Worm (Caenorhabditis elegans) whole organism, late embryonic: ENCODE data around the gene srd-74.

Experiments used
- C08G9.2 ChIP-seq: sonication (generic microtip); optimal IDR thresholded peaks from 2 replicates; lab custom pipeline; 2016; ENCODE audit warnings: mild to moderate bottlenecking, missing genetic modification characterization, moderate library complexity, missing compliant biosample characterization
- C38D4.7 ChIP-seq: fragments of 200-800 bp; sonication (Bioruptor generic); optimal IDR thresholded peaks from 2 replicates; lab custom pipeline; 2018; ENCODE audit warnings: mild to moderate bottlenecking, missing genetic modification characterization, moderate library complexity, missing compliant biosample characterization
- F13H6.1 ChIP-seq: sonication (generic microtip); optimal IDR thresholded peaks from 2 replicates; lab custom pipeline; 2016; ENCODE audit warnings: missing genetic modification characterization, missing compliant biosample characterization
- K02D7.2 ChIP-seq: sonication (generic microtip); optimal IDR thresholded peaks from 2 replicates; lab custom pipeline; 2017; ENCODE audit warnings: mild to moderate bottlenecking, missing genetic modification characterization, missing compliant biosample characterization
- K09A11.1 ChIP-seq: sonication (generic microtip); optimal IDR thresholded peaks from 2 replicates; lab custom pipeline; 2017; ENCODE audit warnings: antibody characterized with exemption, mild to moderate bottlenecking, missing genetic modification characterization, missing compliant biosample characterization; ENCODE audit not compliant: insufficient read depth
- T23F11.4 ChIP-seq: fragments of 200-800 bp; sonication (Bioruptor generic); optimal IDR thresholded peaks from 2 replicates; lab custom pipeline; 2018; ENCODE audit warnings: mild to moderate bottlenecking, missing genetic modification characterization, missing compliant biosample characterization
- ceh-2 ChIP-seq: sonication (generic microtip); optimal IDR thresholded peaks from 2 replicates; lab custom pipeline; 2016; ENCODE audit warnings: missing genotype, missing genetic modification characterization, missing compliant biosample characterization
- ceh-24 ChIP-seq: sonication (generic microtip); optimal IDR thresholded peaks from 2 replicates; lab custom pipeline; 2016; ENCODE audit warnings: mild to moderate bottlenecking, missing genetic modification characterization, missing compliant biosample characterization
- ceh-48 ChIP-seq: sonication (generic microtip); optimal IDR thresholded peaks from 2 replicates; lab custom pipeline; 2016; ENCODE audit warnings: missing genetic modification characterization, inconsistent platforms, missing compliant biosample characterization
- ceh-9 ChIP-seq: sonication (generic microtip); optimal IDR thresholded peaks from 2 replicates; lab custom pipeline; 2016; ENCODE audit warnings: mild to moderate bottlenecking, missing genetic modification characterization, inconsistent platforms, missing compliant biosample characterization
- elt-2 ChIP-seq: sonication (generic microtip); optimal IDR thresholded peaks from 2 replicates; lab custom pipeline; 2016; ENCODE audit warnings: missing genetic modification reagents, missing genetic modification characterization, missing compliant biosample characterization
- eyg-1 ChIP-seq: sonication (generic microtip); optimal IDR thresholded peaks from 2 replicates; lab custom pipeline; 2016; ENCODE audit warnings: missing genotype, missing genetic modification characterization, missing compliant biosample characterization
- hlh-13 ChIP-seq: fragments of 200-800 bp; sonication (Bioruptor generic); optimal IDR thresholded peaks from 2 replicates; lab custom pipeline; 2018; ENCODE audit warnings: mild to moderate bottlenecking, missing genetic modification characterization, missing compliant biosample characterization
- hlh-30 ChIP-seq: sonication (generic microtip); optimal IDR thresholded peaks from 2 replicates; lab custom pipeline; 2017; ENCODE audit warnings: antibody characterized with exemption, missing genetic modification characterization, missing compliant biosample characterization; ENCODE audit not compliant: insufficient read depth
- hlh-6 ChIP-seq: sonication (generic microtip); optimal IDR thresholded peaks from 2 replicates; lab custom pipeline; 2016; ENCODE audit warnings: missing genotype, missing genetic modification characterization, missing compliant biosample characterization
- mec-3 ChIP-seq: sonication (generic microtip); optimal IDR thresholded peaks from 2 replicates; lab custom pipeline; 2016; ENCODE audit warnings: borderline replicate concordance, missing genetic modification characterization, missing compliant biosample characterization
- nfya-1 ChIP-seq: sonication (generic microtip); optimal IDR thresholded peaks from 2 replicates; lab custom pipeline; 2017; ENCODE audit warnings: missing genetic modification characterization, mild to moderate bottlenecking, missing compliant biosample characterization, antibody characterized with exemption, moderate library complexity
- nhr-11 ChIP-seq: fragments of 150-350 bp; optimal IDR thresholded peaks from 2 replicates; lab custom pipeline; 2014; ENCODE audit warnings: missing biosample characterization, missing genetic modification characterization
- npax-4 ChIP-seq: sonication (generic microtip); optimal IDR thresholded peaks from 2 replicates; lab custom pipeline; 2016; ENCODE audit warnings: missing genetic modification characterization, missing compliant biosample characterization
- odd-2 ChIP-seq: sonication (generic microtip); optimal IDR thresholded peaks from 2 replicates; lab custom pipeline; 2017; ENCODE audit warnings: antibody characterized with exemption, mild to moderate bottlenecking, missing genetic modification characterization, missing compliant biosample characterization
- pat-9 ChIP-seq: fragments of 200-800 bp; sonication (Bioruptor generic); optimal IDR thresholded peaks from 2 replicates; lab custom pipeline; 2018; ENCODE audit warnings: mild to moderate bottlenecking, missing genetic modification characterization, moderate library complexity, missing compliant biosample characterization
- pax-1 ChIP-seq: fragments of 150-350 bp; optimal IDR thresholded peaks from 2 replicates; lab custom pipeline; 2014; ENCODE audit warnings: missing biosample characterization, missing genetic modification characterization
- pha-4 ChIP-seq: fragments of 150-350 bp; optimal IDR thresholded peaks from 2 replicates; lab custom pipeline; 2018; ENCODE audit warnings: missing biosample characterization, missing genetic modification reagents, missing genetic modification characterization
- pqm-1 ChIP-seq: sonication (generic microtip); optimal IDR thresholded peaks from 2 replicates; lab custom pipeline; 2016; ENCODE audit warnings: missing genetic modification characterization, missing compliant biosample characterization
- rnt-1 ChIP-seq: sonication (generic microtip); optimal IDR thresholded peaks from 2 replicates; lab custom pipeline; 2016; ENCODE audit warnings: missing genetic modification characterization, missing compliant biosample characterization
- sdc-2 ChIP-seq: sonication (generic microtip); optimal IDR thresholded peaks from 2 replicates; lab custom pipeline; 2016; ENCODE audit warnings: missing genotype, missing genetic modification characterization, missing compliant biosample characterization
- sox-2 ChIP-seq: fragments of 200-800 bp; sonication (Bioruptor generic); IDR thresholded peaks from 2 replicates; pipeline ENCODE4 v1.3.6; 2022; ENCODE audit warnings: missing genetic modification reagents, missing genetic modification characterization, missing compliant biosample characterization
- tbx-2 ChIP-seq: sonication (generic microtip); optimal IDR thresholded peaks from 2 replicates; lab custom pipeline; 2016; ENCODE audit warnings: missing genetic modification characterization, missing compliant biosample characterization
- unc-3 ChIP-seq, 2 experiments: fragments of 200-800 bp in 1 of 2; sonication (Bioruptor generic) in 1 of 2; sonication (generic microtip) in 1 of 2; conservative IDR thresholded peaks in 1 of 2; optimal IDR thresholded peaks in 1 of 2; 2 replicates each; pipeline versions ENCODE4 v1.3.6 to Lab custom; 2016 to 2022; ENCODE audit warnings: missing compliant biosample characterization in 2 of 2, missing genetic modification characterization in 2 of 2, missing genetic modification reagents in 1 of 2
- unc-42 ChIP-seq: sonication (generic microtip); optimal IDR thresholded peaks from 2 replicates; lab custom pipeline; 2016; ENCODE audit warnings: missing genotype, missing genetic modification characterization, missing compliant biosample characterization
- unc-86 ChIP-seq: sonication (generic microtip); optimal IDR thresholded peaks from 2 replicates; lab custom pipeline; 2016; ENCODE audit warnings: missing genetic modification characterization, missing compliant biosample characterization
- ztf-16 ChIP-seq: sonication (generic microtip); optimal IDR thresholded peaks from 2 replicates; lab custom pipeline; 2017; ENCODE audit warnings: missing genetic modification characterization, missing compliant biosample characterization

Gene srd-74

ce11 chrIII:11825654-11826053 is 43.8 kb downstream of the srd-74 start (continued):
- TF ChIP-seq elt-2 (tag; lab: Kevin White, UChicago): no peak
- no peak for TF ChIP-seq pqm-1 (tag; lab: Kevin White, UChicago)
- peak; percentile 83 for TF ChIP-seq hlh-30 (tag; lab: Kevin White, UChicago)
- TF ChIP-seq unc-86 (tag; lab: Kevin White, UChicago): no peak
- no peak for TF ChIP-seq pha-4 (tag; lab: Kevin White, UChicago)
- TF ChIP-seq C08G9.2 (tag; lab: Kevin White, UChicago): peak; percentile 3
- TF ChIP-seq K09A11.1 (tag; lab: Kevin White, UChicago): no peak
- no peak for TF ChIP-seq F13H6.1 (tag; lab: Kevin White, UChicago)
- TF ChIP-seq unc-3 (GFP tag; conservative IDR thresholded peaks at IDR 0.05; lab: Robert Waterston, UW): no peak
- TF ChIP-seq unc-3 (tag; optimal IDR thresholded peaks at IDR 0.05; lab: Kevin White, UChicago): no peak
- TF ChIP-seq pat-9: no peak
- no peak for TF ChIP-seq mec-3 (tag; lab: Kevin White, UChicago)
- no peak for TF ChIP-seq C38D4.7 (GFP tag; lab: Kevin White, UChicago)
- TF ChIP-seq hlh-6 (tag; lab: Kevin White, UChicago): no peak
- TF ChIP-seq unc-42 (tag; lab: Kevin White, UChicago): peak; percentile 58
- TF ChIP-seq eyg-1 (tag; lab: Kevin White, UChicago): no peak
- peak; percentile 98 for TF ChIP-seq ceh-48 (tag; lab: Kevin White, UChicago)
- no peak for TF ChIP-seq ceh-24 (tag; lab: Kevin White, UChicago)
- no peak for TF ChIP-seq K02D7.2

- no peak for TF ChIP-seq rnt-1
- TF ChIP-seq unc-42 (tag; lab: Kevin White, UChicago): no peak
- no peak for TF ChIP-seq sox-2 (GFP tag; lab: Robert Waterston, UW)
- no peak for TF ChIP-seq ztf-16 (tag; lab: Kevin White, UChicago)
Observed at ce11 chrIII:11826118-11826517, 44.2 kb downstream of the srd-74 start, which contains the start of gene rsp-8. TSS of gene rsp-8 (plus strand) at chrIII:11826418.

- no peak for TF ChIP-seq C38D4.7 (GFP tag; lab: Kevin White, UChicago)
- TF ChIP-seq pax-1: no peak
- no peak for TF ChIP-seq T23F11.4 (GFP tag; lab: Kevin White, UChicago)
- no peak for TF ChIP-seq pha-4 (tag; lab: Kevin White, UChicago)
- TF ChIP-seq ceh-9: no peak
- no peak for TF ChIP-seq npax-4
- TF ChIP-seq hlh-13 (GFP tag; lab: Kevin White, UChicago): no peak
- no peak for TF ChIP-seq tbx-2
- TF ChIP-seq nfya-1 (tag; lab: Kevin White, UChicago): peak; percentile 93
Observed at ce11 chrIII:11829062-11829461, 47.2 kb downstream of the srd-74 start.

ce11 chrIII:11829585-11830195 is 47.8 kb downstream of the srd-74 start:
- no peak for TF ChIP-seq odd-2
- peak; percentile 98 for TF ChIP-seq nfya-1 (tag; lab: Kevin White, UChicago)
- no peak for TF ChIP-seq ceh-2 (tag; lab: Kevin White, UChicago)

ce11 chrIII:11830522-11831489 is 48.9 kb downstream of the srd-74 start:
- TF ChIP-seq nhr-11 (no peak), sdc-2 (no peak)
- TF ChIP-seq, all 69 proteins: peak for 0
